Fruit fly (Drosophila melanogaster): ENCODE measurements around the gene Sap47.

Sap47 gene

dm6 chr3R:15974235-15974634, 39.3 kb downstream of the Sap47 start (continued):
- TF ChIP-seq phol (tag; optimal IDR thresholded peaks at IDR 0.05): peak; percentile 87
- TF ChIP-seq CG6854 (GFP tag; optimal IDR thresholded peaks at IDR 0.05): peak; percentile 66
- peak; percentile 3 for TF ChIP-seq CG4282 (GFP tag; optimal IDR thresholded peaks at IDR 0.05)
- TF ChIP-seq Vsx1 (GFP tag; optimal IDR thresholded peaks at IDR 0.05): peak; percentile 61
- TF ChIP-seq mam (GFP tag; optimal IDR thresholded peaks at IDR 0.05): peak; percentile 77
- peak; percentile 62 for TF ChIP-seq CG10274 (GFP tag; optimal IDR thresholded peaks at IDR 0.05)
- TF ChIP-seq CG32767 (GFP tag; IDR thresholded peaks at IDR 0.05): no peak
- TF ChIP-seq Ptx1 (GFP tag; IDR thresholded peaks at IDR 0.05): no peak
- peak; percentile 48 for TF ChIP-seq CG12236 (GFP tag; optimal IDR thresholded peaks at IDR 0.05)
- peak; percentile 69 for TF ChIP-seq CG12942 (GFP tag; optimal IDR thresholded peaks at IDR 0.05)
- peak; percentile 61 for TF ChIP-seq B-H2 (GFP tag; optimal IDR thresholded peaks at IDR 0.05)
- peak; percentile 94 for TF ChIP-seq Med (GFP tag)
- TF ChIP-seq Meics (GFP tag; optimal IDR thresholded peaks at IDR 0.05): peak; percentile 82
- TF ChIP-seq CG7963 (GFP tag; IDR thresholded peaks at IDR 0.05; ENCODE audit: partially characterized antibody): no peak
- TF ChIP-seq trh (GFP tag; optimal IDR thresholded peaks at IDR 0.05): peak; percentile 25
- TF ChIP-seq bab2 (GFP tag; optimal IDR thresholded peaks at IDR 0.05): peak; percentile 79
- peak; percentile 75 for TF ChIP-seq Bteb2 (GFP tag; optimal IDR thresholded peaks at IDR 0.05)
- peak; percentile 15 for TF ChIP-seq exex (tag; optimal IDR thresholded peaks at IDR 0.05)
- TF ChIP-seq nau (GFP tag; optimal IDR thresholded peaks at IDR 0.05): peak; percentile 75
- TF ChIP-seq CG33213 (GFP tag; optimal IDR thresholded peaks at IDR 0.05): peak; percentile 73
- no peak for TF ChIP-seq Dll (GFP tag; IDR thresholded peaks at IDR 0.05; ENCODE audit: partially characterized antibody)
- peak; percentile 24 for TF ChIP-seq CG4617 (GFP tag; optimal IDR thresholded peaks at IDR 0.05; ENCODE audit: borderline replicate concordance)
- peak; percentile 80 to 81 for TF ChIP-seq dpn (GFP tag; optimal IDR thresholded peaks at IDR 0.05)
- TF ChIP-seq Hsf (GFP tag; optimal IDR thresholded peaks at IDR 0.05): peak; percentile 78
- peak; percentile 2 for TF ChIP-seq NC2α (GFP tag; optimal IDR thresholded peaks at IDR 0.05)
- TF ChIP-seq odd (GFP tag; optimal IDR thresholded peaks at IDR 0.05): peak; percentile 74
- TF ChIP-seq CG14441 (GFP tag; IDR thresholded peaks at IDR 0.05): no peak
- TF ChIP-seq Bdp1 (GFP tag; optimal IDR thresholded peaks at IDR 0.05): peak; percentile 45
- TF ChIP-seq zfh2 (GFP tag; optimal IDR thresholded peaks at IDR 0.05): peak; percentile 63
- no peak for TF ChIP-seq hb (GFP tag; IDR thresholded peaks at IDR 0.05; ENCODE audit: partially characterized antibody)
- peak; percentile 8 for TF ChIP-seq CG2116 (GFP tag; optimal IDR thresholded peaks at IDR 0.05)
- no peak for TF ChIP-seq CG11085 (GFP tag; IDR thresholded peaks at IDR 0.05)
- TF ChIP-seq CG15514 (GFP tag; optimal IDR thresholded peaks at IDR 0.05): peak; percentile 56
- TF ChIP-seq Gug (GFP tag; IDR thresholded peaks at IDR 0.05): peak; percentile 69
- no peak for TF ChIP-seq CG13287 (GFP tag; IDR thresholded peaks at IDR 0.05; ENCODE audit: partially characterized antibody)
- peak; percentile 64 for TF ChIP-seq chn (GFP tag; optimal IDR thresholded peaks at IDR 0.05)
- TF ChIP-seq CG31441 (GFP tag; IDR thresholded peaks at IDR 0.05): no peak
- no peak for TF ChIP-seq gsb (GFP tag; IDR thresholded peaks at IDR 0.05)
- TF ChIP-seq CG7786 (GFP tag; optimal IDR thresholded peaks at IDR 0.05): peak; percentile 79
- TF ChIP-seq cas (GFP tag; IDR thresholded peaks at IDR 0.05): no peak
- peak; percentile 21 for TF ChIP-seq dm (GFP tag; optimal IDR thresholded peaks at IDR 0.05)
- TF ChIP-seq pb (GFP tag; optimal IDR thresholded peaks at IDR 0.05): peak; percentile 70
- no peak for TF ChIP-seq Gsc (GFP tag; IDR thresholded peaks at IDR 0.05)
- peak; percentile 70 for TF ChIP-seq CG10267 (tag; optimal IDR thresholded peaks at IDR 0.05)
- no peak for TF ChIP-seq Taf1 (GFP tag; IDR thresholded peaks at IDR 0.05)
- TF ChIP-seq CG4820 (GFP tag; optimal IDR thresholded peaks at IDR 0.05): peak; percentile 70
- TF ChIP-seq CG18619 (GFP tag; optimal IDR thresholded peaks at IDR 0.05): peak; percentile 74
- TF ChIP-seq CG7357 (GFP tag; IDR thresholded peaks at IDR 0.05): peak; percentile 80
- peak; percentile 52 for TF ChIP-seq gcm2 (GFP tag; optimal IDR thresholded peaks at IDR 0.05)
- TF ChIP-seq CG1603 (tag; optimal IDR thresholded peaks at IDR 0.05): peak; percentile 87
- TF ChIP-seq ftz-f1 (GFP tag; optimal IDR thresholded peaks at IDR 0.05): no peak
- peak; percentile 56 for TF ChIP-seq CG15011 (GFP tag; optimal IDR thresholded peaks at IDR 0.05)

Measured in whole organism, embryonic.